Worm (Caenorhabditis elegans) whole organism, dauer: ENCODE results near the gene T24C4.3.

ENCODE experiments used
- unc-62 ChIP-seq: sonication (generic microtip); optimal IDR thresholded peaks from 2 replicates; lab custom pipeline; 2017; ENCODE audit warnings: missing biosample characterization, missing genetic modification reagents, missing genetic modification characterization

Gene T24C4.3

DNA sequence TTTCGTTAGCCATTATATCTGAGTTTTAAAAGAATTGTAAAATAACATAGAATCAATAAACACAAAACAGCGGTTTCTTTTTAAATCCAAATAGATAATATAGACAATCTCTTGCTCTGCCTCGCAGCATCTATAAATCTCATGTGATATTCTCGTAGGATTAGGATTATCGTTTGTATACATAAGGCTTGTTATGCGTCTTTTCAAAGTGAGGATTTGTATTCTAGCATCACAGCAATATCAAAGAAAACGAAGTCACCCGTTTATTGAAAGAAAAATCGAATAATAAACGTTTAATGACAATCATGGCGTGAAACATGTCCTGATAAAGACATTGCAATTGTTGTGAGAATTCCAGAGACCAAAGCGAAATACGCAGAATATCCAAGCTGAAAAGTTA, at the start of gene T24C4.3, which contains the start of gene clc-20:
TSS of gene T24C4.3 (minus strand) at position 101 of the 400 bp plus-strand sequence.
TSS of gene clc-20 (plus strand) at position 211 of the 400 bp plus-strand sequence.
- TF ChIP-seq unc-62: no peak

DNA sequence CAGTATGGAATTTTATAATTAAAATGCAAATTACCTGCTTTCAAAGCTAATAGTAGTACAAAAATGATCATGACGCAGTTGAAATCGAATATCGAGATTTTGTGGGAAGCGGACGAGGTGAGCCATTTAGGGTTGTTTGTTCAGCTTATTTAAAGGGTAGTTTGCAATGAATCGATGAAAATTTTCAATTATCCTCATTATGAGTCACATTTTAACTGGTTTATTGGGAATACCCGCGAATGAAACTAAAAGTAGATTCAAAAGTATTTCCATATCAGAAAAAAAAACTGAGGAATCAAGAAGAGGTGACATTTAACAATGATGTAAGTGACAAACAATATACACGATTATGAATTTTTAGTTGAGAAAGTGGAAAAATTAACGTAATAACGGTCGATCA, 47.0 kb upstream of the T24C4.3 start, which contains the start of gene F23H11.7:
TSS of gene F23H11.7 (minus strand) at position 101 of the 400 bp plus-strand sequence.
- TF ChIP-seq unc-62: no peak

DNA sequence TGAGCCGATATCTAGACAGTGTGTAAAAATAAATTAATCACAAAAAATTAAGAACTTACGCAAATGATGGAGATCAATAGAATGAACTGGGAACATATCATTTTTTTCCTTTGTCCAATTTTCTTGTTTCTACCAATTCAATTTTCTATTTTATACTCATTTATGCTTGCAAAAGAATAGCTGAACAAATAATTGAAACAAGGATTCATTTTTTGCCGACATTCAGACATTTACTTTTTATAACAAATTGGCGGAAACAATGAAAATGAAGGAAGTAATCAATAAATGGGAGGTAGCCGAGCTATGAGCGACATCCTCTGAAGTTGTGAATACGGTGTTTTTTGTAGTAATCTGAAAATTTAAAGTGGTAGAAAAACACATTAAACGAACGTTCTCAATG, 44.6 kb upstream of the T24C4.3 start, which contains the start of gene idpp-13:
TSS of gene idpp-13 (minus strand) at position 101 of the 400 bp plus-strand sequence.
- no peak for TF ChIP-seq unc-62

DNA sequence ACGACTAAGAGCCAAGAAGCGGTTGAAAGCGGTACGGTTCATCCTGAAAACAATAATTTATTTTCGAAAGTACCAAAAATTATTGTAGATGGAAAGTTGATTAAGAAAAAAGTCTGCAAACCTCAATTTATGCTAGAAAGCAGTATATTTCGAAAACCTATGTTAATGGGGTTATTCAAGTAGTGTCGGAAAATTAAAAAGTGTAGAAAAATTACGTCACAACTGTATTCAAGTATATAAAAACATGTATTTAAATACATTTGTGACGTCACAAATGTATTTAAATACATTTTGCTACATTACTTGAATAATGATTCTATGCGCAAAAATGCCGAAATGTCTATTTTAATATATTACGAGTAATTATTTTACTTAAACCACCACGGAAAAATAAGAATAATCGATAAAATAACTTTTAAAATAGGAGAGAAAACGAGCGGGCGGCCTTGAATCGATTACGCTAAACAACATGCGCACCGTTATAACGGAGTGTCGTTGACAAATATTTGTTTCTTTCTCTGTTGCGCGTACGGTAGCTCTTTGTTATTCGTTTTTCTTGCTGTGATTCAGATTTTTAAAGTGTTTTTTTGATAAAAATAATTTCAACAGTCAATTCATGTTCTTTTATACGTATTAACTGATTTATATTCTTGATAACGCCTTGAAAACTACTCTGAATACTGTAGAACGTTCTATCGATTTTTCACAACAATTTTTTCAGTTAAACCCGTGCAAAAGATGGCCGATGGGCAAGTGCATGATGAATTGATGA, 38.5 kb upstream of the T24C4.3 start, which contains the start of the genes F23H11.5 and bra-2:
TSS of gene F23H11.5 (minus strand) at position 51 of the 772 bp plus-strand sequence.
TSS of gene bra-2 (plus strand) at position 722 of the 772 bp plus-strand sequence.
- no peak for TF ChIP-seq unc-62

DNA sequence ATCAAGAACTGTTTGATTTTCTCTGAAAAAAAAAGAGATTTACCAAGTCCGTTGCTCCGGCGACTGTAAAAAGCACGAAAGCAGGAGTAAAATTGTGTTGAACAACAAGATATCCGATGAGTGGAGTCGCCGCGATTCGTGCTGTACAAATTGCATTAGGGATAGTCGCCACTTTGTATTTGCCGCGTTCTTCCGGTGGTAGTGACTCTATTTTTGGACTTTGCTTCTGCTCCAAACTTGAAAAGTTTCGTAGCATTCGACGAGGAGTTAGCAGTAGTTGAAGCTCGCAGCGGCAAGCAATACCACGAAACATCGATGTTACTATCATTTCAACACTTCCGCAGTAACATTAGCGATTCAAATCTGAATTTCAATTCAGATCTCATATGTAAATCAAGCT, 37.3 kb upstream of the T24C4.3 start, which contains the start of gene crls-1:
TSS of gene crls-1 (minus strand) at position 363 of the 400 bp plus-strand sequence.
- TF ChIP-seq unc-62: no peak

DNA sequence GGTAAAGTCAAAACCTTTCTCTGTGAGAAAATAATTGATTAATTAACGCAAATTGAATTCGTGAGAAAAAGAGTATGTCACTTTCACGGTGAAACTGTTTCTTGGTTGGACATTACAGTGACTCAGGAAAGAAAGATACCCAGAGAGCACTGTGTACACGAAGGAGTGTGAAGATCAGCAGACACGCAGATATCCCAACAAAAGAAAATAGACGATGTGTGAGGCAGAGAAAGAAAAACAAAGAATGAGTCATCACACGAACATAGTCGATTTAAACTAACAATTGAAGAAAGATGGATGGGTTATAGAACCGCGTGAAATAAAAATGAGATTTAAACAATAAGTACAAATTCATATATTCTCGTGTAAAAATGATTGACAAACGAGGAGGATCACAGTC, 35.7 kb upstream of the T24C4.3 start:
- no peak for TF ChIP-seq unc-62

DNA sequence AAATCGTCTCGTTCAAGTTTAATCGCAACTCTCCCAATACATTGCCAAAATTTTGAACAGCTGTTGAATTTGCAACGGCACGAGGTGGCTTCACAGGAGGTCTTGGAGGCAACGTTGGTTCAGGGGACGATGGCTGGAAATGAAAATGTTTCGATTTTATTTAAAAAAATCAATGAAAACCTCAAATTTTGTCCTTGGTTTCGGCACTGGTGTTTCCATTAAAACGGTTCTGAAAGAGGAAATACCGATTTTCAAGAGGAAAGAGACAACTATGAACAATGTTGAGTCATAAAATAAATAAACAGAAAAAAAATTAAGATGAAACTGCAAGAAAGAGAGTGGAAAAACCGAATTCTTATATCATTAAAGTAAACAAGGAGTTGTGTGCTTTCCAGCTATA, 35.0 kb upstream of the T24C4.3 start, which contains the start of gene F23H11.4:
TSS of gene F23H11.4 (minus strand) at position 229 of the 400 bp plus-strand sequence.
- TF ChIP-seq unc-62: no peak

DNA sequence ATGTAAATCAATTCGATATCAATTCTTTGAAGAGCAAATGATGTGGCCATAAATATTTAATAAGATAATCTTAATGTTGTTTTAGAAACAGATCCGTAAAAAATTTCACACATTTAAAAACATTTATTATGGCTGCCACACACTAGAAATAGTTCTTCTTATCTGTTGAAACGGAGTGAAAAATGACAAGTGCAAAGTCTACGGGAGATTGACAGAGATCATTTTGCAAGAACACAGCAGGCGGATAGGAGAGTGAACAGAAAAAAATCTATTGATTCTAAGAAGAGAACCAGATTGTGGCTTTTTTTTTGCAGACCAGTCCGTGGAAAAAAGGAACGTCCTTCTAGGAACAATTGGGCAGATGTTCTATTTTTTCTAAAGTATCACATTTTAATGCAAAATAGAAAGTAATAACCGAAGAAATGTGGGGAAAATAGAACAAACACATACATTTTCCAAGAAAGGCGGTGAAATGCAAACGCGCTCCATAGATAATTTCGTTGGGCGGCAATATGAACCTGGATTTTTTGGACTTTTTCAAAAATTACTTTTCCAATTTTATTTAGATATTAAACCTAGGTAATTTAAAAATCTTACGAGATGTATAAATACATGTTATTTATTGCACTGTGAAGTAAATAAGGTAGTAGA, 29.5 kb upstream of the T24C4.3 start:
- no peak for TF ChIP-seq unc-62

DNA sequence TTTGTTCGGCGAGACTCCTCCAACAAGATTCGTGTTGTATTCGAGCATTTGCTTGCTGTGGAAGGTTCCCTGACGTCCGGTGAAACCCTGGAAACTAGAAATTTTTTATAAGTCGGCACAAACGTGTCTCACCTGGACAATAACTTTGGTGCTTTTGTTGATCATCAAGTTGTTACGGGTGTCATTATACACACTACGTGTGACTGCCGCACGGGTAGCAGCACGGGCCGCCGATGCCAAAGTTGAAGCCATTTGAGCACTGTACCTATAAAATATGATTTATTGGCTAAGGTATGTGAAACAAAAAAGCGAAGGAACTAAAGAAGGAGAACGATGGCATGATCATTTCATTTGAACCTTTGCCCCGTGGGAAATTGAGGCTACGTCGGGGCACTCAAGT, 28.9 kb upstream of the T24C4.3 start, which contains the start of gene sucl-2:
TSS of gene sucl-2 (minus strand) at position 265 of the 400 bp plus-strand sequence.
- TF ChIP-seq unc-62: no peak

DNA sequence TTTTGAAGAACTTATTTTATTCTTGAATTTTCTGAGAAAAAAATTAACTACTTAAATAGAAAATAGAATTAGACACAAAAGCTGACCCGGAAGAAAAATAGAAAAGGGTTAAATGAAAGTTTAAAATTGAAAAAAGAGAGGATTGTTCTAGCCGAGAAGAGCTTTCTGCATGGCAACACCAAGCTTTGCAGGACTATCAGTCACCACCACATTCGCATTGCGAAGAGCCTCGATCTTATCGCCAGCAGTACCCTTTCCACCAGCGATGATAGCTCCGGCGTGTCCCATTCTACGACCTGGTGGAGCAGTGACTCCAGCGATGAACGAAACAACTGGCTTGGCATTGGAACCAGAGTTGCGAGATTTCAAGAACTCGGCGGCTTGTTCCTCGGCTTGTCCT, 27.9 kb upstream of the T24C4.3 start:
- TF ChIP-seq unc-62: no peak

DNA sequence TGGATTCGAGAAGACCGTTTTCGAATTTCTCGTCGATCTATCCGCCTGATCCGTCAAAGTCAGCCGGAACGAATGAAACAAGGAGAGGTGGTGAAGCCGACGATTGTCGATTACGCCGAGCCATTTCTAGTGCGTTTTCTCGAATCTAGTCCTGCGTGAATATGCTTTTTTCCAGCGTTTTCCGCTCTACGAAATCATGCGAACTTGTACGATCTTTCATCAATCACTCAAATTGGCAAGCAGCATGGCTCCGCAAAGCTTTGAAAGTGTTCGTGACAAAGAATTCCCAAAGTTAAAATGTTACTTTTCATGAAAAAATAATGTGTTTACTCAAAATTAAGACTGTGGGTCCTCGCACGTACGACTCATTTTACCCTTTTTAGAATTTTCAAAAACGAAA, 24.6 kb upstream of the T24C4.3 start:
- TF ChIP-seq unc-62: no peak

DNA sequence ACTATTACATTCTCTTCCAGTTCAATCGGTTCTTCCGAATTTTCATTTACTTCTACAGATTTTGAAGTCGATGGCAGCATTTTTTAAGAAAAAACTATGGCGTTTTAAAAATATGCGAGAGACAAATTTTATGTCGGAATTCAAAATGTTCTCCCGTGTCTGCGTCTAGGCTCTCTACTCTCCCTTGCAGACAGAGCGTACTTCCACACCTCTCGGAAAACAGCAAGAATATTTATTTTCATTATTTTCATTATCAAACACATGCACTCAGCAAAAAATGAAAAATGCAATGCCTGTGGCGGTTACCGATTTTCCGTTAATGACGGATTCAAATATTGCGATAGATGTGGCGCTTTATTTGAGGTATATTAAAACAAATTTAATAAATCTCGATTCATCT, 23.3 kb upstream of the T24C4.3 start, which contains the start of the genes ztf-18 and F23H11.2:
TSS of gene ztf-18 (minus strand) at position 188 of the 400 bp plus-strand sequence.
TSS of gene F23H11.2 (plus strand) at position 223 of the 400 bp plus-strand sequence.
- no peak for TF ChIP-seq unc-62

DNA sequence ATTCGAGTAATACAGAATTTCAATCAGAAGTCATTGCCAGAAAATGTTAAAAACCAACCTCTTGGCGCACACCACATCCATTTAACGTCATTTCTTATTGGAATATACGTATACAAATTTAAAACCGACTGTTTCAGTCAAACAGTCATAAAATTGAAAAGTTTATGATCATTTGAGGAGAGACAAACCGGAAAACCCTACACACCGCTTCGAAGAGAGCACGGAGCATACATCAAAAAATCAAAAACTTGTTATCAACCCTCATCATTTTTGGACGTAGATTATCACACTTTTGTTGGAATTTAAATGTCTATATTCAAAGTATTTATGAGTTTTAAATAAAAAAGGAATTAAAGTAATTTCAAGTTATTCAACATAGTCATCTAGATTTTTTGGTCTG, 18.7 kb upstream of the T24C4.3 start, which contains the start of gene T24C4.10:
TSS of gene T24C4.10 (minus strand) at position 230 of the 400 bp plus-strand sequence.
- no peak for TF ChIP-seq unc-62

DNA sequence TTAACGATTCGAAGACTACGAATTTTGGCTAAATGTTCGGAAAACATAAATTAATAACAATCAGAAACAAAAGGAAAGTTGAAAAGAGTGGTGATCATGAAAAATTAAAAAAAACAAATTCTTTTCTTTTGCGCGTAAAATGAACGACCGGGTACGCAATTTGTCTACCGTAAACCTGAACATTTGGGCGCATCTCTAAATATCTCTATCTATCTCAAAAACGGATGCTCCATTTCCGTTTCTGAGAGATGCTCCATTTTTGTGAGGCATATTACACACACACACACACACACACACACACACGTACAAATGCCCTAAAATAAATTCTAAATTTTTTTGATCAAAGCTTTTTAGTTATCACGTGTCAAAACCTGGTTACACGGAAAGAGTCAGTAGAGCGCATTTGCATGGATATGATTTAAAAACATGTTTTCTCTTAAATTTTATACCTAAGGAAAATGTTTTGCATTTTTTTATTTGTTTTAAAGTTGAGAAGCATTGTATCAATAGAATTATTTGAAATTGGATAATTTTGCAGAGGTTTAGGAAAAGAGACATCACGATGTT, 16.8 kb upstream of the T24C4.3 start:
- no peak for TF ChIP-seq unc-62

DNA sequence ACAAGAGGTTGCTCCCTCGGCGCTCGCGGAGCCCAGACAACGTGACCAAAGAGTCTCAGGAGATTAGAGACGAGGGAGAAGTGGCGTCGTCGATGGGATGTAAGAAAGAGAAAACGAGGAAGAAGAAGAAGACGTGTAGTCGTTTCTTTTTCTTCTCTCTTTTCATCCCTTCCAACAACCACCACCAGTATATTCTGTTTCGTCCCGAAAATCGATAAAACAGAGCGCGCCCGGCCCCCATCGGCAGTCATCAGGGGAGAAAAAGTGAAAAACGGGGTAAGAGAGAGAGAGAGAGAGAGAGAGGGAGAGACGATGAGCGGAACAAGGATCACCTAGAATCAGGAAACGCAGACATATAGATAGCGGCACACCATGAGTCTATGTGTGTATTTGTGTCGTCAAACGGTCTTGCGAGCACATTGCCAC, 15.6 kb upstream of the T24C4.3 start:
- TF ChIP-seq unc-62: no peak

DNA sequence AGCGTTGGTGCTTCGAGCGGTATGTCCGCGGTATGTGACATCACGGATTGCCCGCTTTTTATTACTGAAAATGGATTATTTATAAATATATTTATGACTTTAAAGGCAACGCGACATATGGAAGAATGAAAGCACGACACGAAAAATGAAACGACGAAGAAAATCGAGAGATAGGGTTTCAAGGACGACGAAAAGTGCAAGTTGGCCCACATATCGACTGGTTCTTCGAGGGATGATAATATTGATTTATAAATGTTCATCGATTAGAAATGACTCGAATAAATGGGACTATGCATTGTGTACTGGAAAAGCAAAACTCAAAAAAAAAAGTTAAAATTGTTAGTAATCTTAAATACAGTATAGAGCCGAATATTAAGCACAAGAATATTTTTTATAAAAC, 14.5 kb upstream of the T24C4.3 start, which contains the start of gene zer-1:
TSS of gene zer-1 (minus strand) at position 68 of the 400 bp plus-strand sequence.
- TF ChIP-seq unc-62: no peak
